Fruit fly (Drosophila melanogaster): Measurements from ENCODE around the gene CG16721.

Gene CG16721

dm6 chrX:5900146-5901093 lies 20.8 kb downstream of the CG16721 start, which contains the start of gene Act5C (continued):
- peak; percentile 59 for TF ChIP-seq cg (GFP tag; optimal IDR thresholded peaks at IDR 0.05)
- peak; percentile 96 for TF ChIP-seq CG9727 (GFP tag; optimal IDR thresholded peaks at IDR 0.05)
- TF ChIP-seq CG9797 (GFP tag; optimal IDR thresholded peaks at IDR 0.05): peak; percentile 42
- TF ChIP-seq CG15514 (GFP tag; optimal IDR thresholded peaks at IDR 0.05): peak; percentile 80
- TF ChIP-seq CG9876 (GFP tag; optimal IDR thresholded peaks at IDR 0.05): peak; percentile 90
- peak; percentile 88 to 89 for TF ChIP-seq Hr51 (GFP tag; optimal IDR thresholded peaks at IDR 0.05)
- TF ChIP-seq CG12155 (GFP tag; optimal IDR thresholded peaks at IDR 0.05): peak; percentile 89
- peak; percentile 86 for TF ChIP-seq CG15011 (GFP tag; optimal IDR thresholded peaks at IDR 0.05)
- TF ChIP-seq CG7372 (GFP tag; IDR thresholded peaks at IDR 0.05): peak; percentile 86
- TF ChIP-seq CG4617 (GFP tag; optimal IDR thresholded peaks at IDR 0.05; ENCODE audit: borderline replicate concordance): peak; percentile 83
- peak; percentile 96 for TF ChIP-seq ara (GFP tag; IDR thresholded peaks at IDR 0.05)
- no peak for TF ChIP-seq tna (GFP tag; IDR thresholded peaks at IDR 0.05; ENCODE audit: partially characterized antibody)
- peak; percentile 95 for TF ChIP-seq nmo (GFP tag; optimal IDR thresholded peaks at IDR 0.05)
- peak; percentile 92 for TF ChIP-seq mam (GFP tag; optimal IDR thresholded peaks at IDR 0.05)
- peak; percentile 89 for TF ChIP-seq Fer1 (GFP tag; optimal IDR thresholded peaks at IDR 0.05)
- no peak for TF ChIP-seq insv (GFP tag; optimal IDR thresholded peaks at IDR 0.05)
- TF ChIP-seq CG5953 (GFP tag; IDR thresholded peaks at IDR 0.05): peak; percentile 90
- TF ChIP-seq CG31224 (GFP tag; IDR thresholded peaks at IDR 0.05): peak; percentile 84
- peak; percentile 78 for TF ChIP-seq Hand (GFP tag; optimal IDR thresholded peaks at IDR 0.05)
- peak; percentile 92 for TF ChIP-seq btn (GFP tag; optimal IDR thresholded peaks at IDR 0.05)
- peak; percentile 89 for TF ChIP-seq CG6254 (GFP tag; optimal IDR thresholded peaks at IDR 0.05)
- peak; percentile 93 for TF ChIP-seq NC2β (GFP tag; optimal IDR thresholded peaks at IDR 0.05)
- TF ChIP-seq gcm2 (GFP tag; optimal IDR thresholded peaks at IDR 0.05): peak; percentile 90
- no peak for TF ChIP-seq CkIIα-i1 (GFP tag; IDR thresholded peaks at IDR 0.05)
- TF ChIP-seq Oli (tag; optimal IDR thresholded peaks at IDR 0.05): peak; percentile 95
- peak; percentile 66 for TF ChIP-seq CG10543 (GFP tag; optimal IDR thresholded peaks at IDR 0.05)
- TF ChIP-seq eyg (GFP tag; optimal IDR thresholded peaks at IDR 0.05): peak; percentile 86
- peak; percentile 91 for TF ChIP-seq CG14441 (GFP tag; IDR thresholded peaks at IDR 0.05)
- TF ChIP-seq E2f1 (GFP tag; IDR thresholded peaks at IDR 0.05): peak; percentile 92
- no peak for TF ChIP-seq Dref (GFP tag; IDR thresholded peaks at IDR 0.05)
- TF ChIP-seq CG33557 (GFP tag; optimal IDR thresholded peaks at IDR 0.05): peak; percentile 91
- TF ChIP-seq fru (optimal IDR thresholded peaks at IDR 0.05): no peak
- peak; percentile 88 for TF ChIP-seq CG17802 (tag; optimal IDR thresholded peaks at IDR 0.05)
- TF ChIP-seq slou (GFP tag; optimal IDR thresholded peaks at IDR 0.05): peak; percentile 82
- peak; percentile 90 for TF ChIP-seq Mes4 (GFP tag; optimal IDR thresholded peaks at IDR 0.05)
- peak; percentile 74 for TF ChIP-seq Ravus (GFP tag; IDR thresholded peaks at IDR 0.05)
- TF ChIP-seq CG4328 (GFP tag; optimal IDR thresholded peaks at IDR 0.05): peak; percentile 59
- TF ChIP-seq MESR4 (GFP tag; optimal IDR thresholded peaks at IDR 0.05): peak; percentile 57
- peak; percentile 87 for TF ChIP-seq CG13123 (GFP tag; optimal IDR thresholded peaks at IDR 0.05)
- peak; percentile 90 for TF ChIP-seq CG3847 (GFP tag; IDR thresholded peaks at IDR 0.05)
- TF ChIP-seq PHDP (tag; optimal IDR thresholded peaks at IDR 0.05): peak; percentile 93
- TF ChIP-seq her (GFP tag; optimal IDR thresholded peaks at IDR 0.05): peak; percentile 92
- TF ChIP-seq CG14710 (tag; optimal IDR thresholded peaks at IDR 0.05): peak; percentile 93
- peak; percentile 1 for TF ChIP-seq BEAF-32 (GFP tag; optimal IDR thresholded peaks at IDR 0.05)
- TF ChIP-seq Sry-δ (GFP tag; optimal IDR thresholded peaks at IDR 0.05): peak; percentile 61
- TF ChIP-seq Hsf (GFP tag; optimal IDR thresholded peaks at IDR 0.05): peak; percentile 95
- TF ChIP-seq CHES-1-like (GFP tag; optimal IDR thresholded peaks at IDR 0.05): peak; percentile 94
- TF ChIP-seq nau (GFP tag; optimal IDR thresholded peaks at IDR 0.05): peak; percentile 86
